Fruit fly (Drosophila melanogaster) whole organism, embryonic: Measurements from ENCODE around the gene CG7914.
A peak's percentile ranks its signal among the peaks of the same experiment; 100 is the strongest.

ENCODE experiments used
- CG10147 ChIP-seq: fragments of 200-800 bp; sonication (Bioruptor generic); optimal IDR thresholded peaks from 2 replicates; lab custom pipeline; 2019; ENCODE audit warnings: missing biosample characterization, mild to moderate bottlenecking, missing genetic modification characterization, moderate library complexity
- CG10543 ChIP-seq: fragments of 200-800 bp; sonication (Bioruptor generic); optimal IDR thresholded peaks from 3 replicates; lab custom pipeline; 2017; ENCODE audit warnings: missing biosample characterization, mild to moderate bottlenecking, missing genetic modification characterization, moderate library complexity
- CG11085 ChIP-seq: fragments of 200-800 bp; sonication (Bioruptor generic); IDR thresholded peaks from 2 replicates; pipeline ENCODE4 v1.3.6; 2022; ENCODE audit warnings: missing biosample characterization, missing genetic modification characterization
- CG14050 ChIP-seq: fragments of 200-800 bp; sonication (Bioruptor generic); IDR thresholded peaks from 3 replicates; pipeline ENCODE4 v1.3.6; 2022; ENCODE audit warnings: missing biosample characterization, missing genetic modification characterization
- CG15514 ChIP-seq: fragments of 200-800 bp; sonication (Bioruptor generic); optimal IDR thresholded peaks from 3 replicates; lab custom pipeline; 2017; ENCODE audit warnings: missing biosample characterization, missing genetic modification characterization, mild to moderate bottlenecking, moderate library complexity, missing genetic modification reagents
- CG1647 ChIP-seq: fragments of 200-800 bp; sonication (Bioruptor generic); optimal IDR thresholded peaks from 3 replicates; lab custom pipeline; 2016; ENCODE audit warnings: missing biosample characterization, missing genetic modification characterization
- CG18619 ChIP-seq: fragments of 200-800 bp; sonication (Bioruptor generic); optimal IDR thresholded peaks from 3 replicates; lab custom pipeline; 2017; ENCODE audit warnings: missing biosample characterization, mild to moderate bottlenecking, missing genetic modification characterization
- CG2120 ChIP-seq: fragments of 200-800 bp; sonication (Bioruptor generic); optimal IDR thresholded peaks from 3 replicates; lab custom pipeline; 2016; ENCODE audit warnings: missing biosample characterization, missing genetic modification characterization
- CG2199 ChIP-seq: fragments of 200-800 bp; sonication (Bioruptor generic); IDR thresholded peaks from 3 replicates; pipeline ENCODE4 v1.3.6; 2022; ENCODE audit warnings: missing biosample characterization, missing genetic modification characterization
- CG34376 ChIP-seq: fragments of 200-800 bp; sonication (Bioruptor generic); optimal IDR thresholded peaks from 2 replicates; lab custom pipeline; 2018; ENCODE audit warnings: missing biosample characterization, mild to moderate bottlenecking, missing genetic modification characterization
- CG4854 ChIP-seq: fragments of 200-800 bp; sonication (Bioruptor generic); optimal IDR thresholded peaks from 2 replicates; lab custom pipeline; 2016; ENCODE audit warnings: missing biosample characterization, missing genetic modification characterization, inconsistent platforms
- CG5953 ChIP-seq: fragments of 200-800 bp; sonication (Bioruptor generic); IDR thresholded peaks from 2 replicates; pipeline ENCODE4 v1.3.6; 2022; ENCODE audit warnings: missing biosample characterization, missing genetic modification characterization
- CG6175 ChIP-seq: fragments of 200-800 bp; sonication (Bioruptor generic); IDR thresholded peaks from 3 replicates; pipeline ENCODE4 v1.3.6; 2022; ENCODE audit warnings: missing biosample characterization, missing genetic modification characterization
- CG6813 ChIP-seq: fragments of 200-800 bp; sonication (Bioruptor generic); optimal IDR thresholded peaks from 2 replicates; lab custom pipeline; 2017; ENCODE audit warnings: missing biosample characterization, missing genetic modification characterization, mild to moderate bottlenecking, moderate library complexity, missing genetic modification reagents
- CG7928 ChIP-seq: fragments of 200-800 bp; sonication (Bioruptor generic); optimal IDR thresholded peaks from 2 replicates; lab custom pipeline; 2017; ENCODE audit warnings: missing biosample characterization, mild to moderate bottlenecking, missing genetic modification characterization
- CG9437 ChIP-seq: fragments of 200-800 bp; sonication (Bioruptor generic); optimal IDR thresholded peaks from 2 replicates; lab custom pipeline; 2018; ENCODE audit warnings: missing biosample characterization, mild to moderate bottlenecking, missing genetic modification characterization
- CG9727 ChIP-seq: fragments of 200-800 bp; sonication (Bioruptor generic); optimal IDR thresholded peaks from 3 replicates; lab custom pipeline; 2017; ENCODE audit warnings: missing biosample characterization, mild to moderate bottlenecking, missing genetic modification characterization
- CkIIα-i1 ChIP-seq: fragments of 200-800 bp; sonication (Bioruptor generic); IDR thresholded peaks from 2 replicates; pipeline ENCODE4 v1.3.6; 2022; ENCODE audit warnings: missing biosample characterization, missing genetic modification characterization
- Dad ChIP-seq: fragments of 200-800 bp; sonication (Bioruptor generic); optimal IDR thresholded peaks from 3 replicates; lab custom pipeline; 2016; ENCODE audit warnings: missing biosample characterization, missing genetic modification characterization
- Dip2 ChIP-seq: fragments of 200-800 bp; sonication (Bioruptor generic); IDR thresholded peaks from 2 replicates; pipeline ENCODE4 v1.3.6; 2022; ENCODE audit warnings: missing biosample characterization, missing genetic modification characterization
- ERR ChIP-seq: fragments of 200-800 bp; sonication (Bioruptor generic); optimal IDR thresholded peaks from 2 replicates; lab custom pipeline; 2016; ENCODE audit warnings: missing biosample characterization, missing genetic modification characterization
- Fer1 ChIP-seq: fragments of 200-800 bp; sonication (Bioruptor generic); optimal IDR thresholded peaks from 2 replicates; lab custom pipeline; 2017; ENCODE audit warnings: missing biosample characterization, mild to moderate bottlenecking, missing genetic modification characterization
- GATAe ChIP-seq: fragments of 200-800 bp; sonication (Bioruptor generic); conservative IDR thresholded peaks from 2 replicates; pipeline ENCODE4 v1.3.6; 2022; ENCODE audit warnings: missing biosample characterization, missing genetic modification characterization
- Gug ChIP-seq: fragments of 200-800 bp; sonication (Bioruptor generic); IDR thresholded peaks from 4 replicates; pipeline ENCODE4 v1.3.6; 2022; ENCODE audit warnings: missing biosample characterization, missing genetic modification characterization
- HLH4C ChIP-seq: fragments of 200-800 bp; sonication (Bioruptor generic); IDR thresholded peaks from 3 replicates; pipeline ENCODE4 v1.3.6; 2022; ENCODE audit warnings: missing biosample characterization, missing genetic modification characterization; ENCODE audit not compliant: partially characterized antibody
- Hand ChIP-seq: fragments of 200-800 bp; sonication (Bioruptor generic); optimal IDR thresholded peaks from 2 replicates; lab custom pipeline; 2017; ENCODE audit warnings: mild to moderate bottlenecking, missing biosample characterization, missing genetic modification reagents, missing genetic modification characterization
- HmgD ChIP-seq: fragments of 200-800 bp; sonication (Bioruptor generic); optimal IDR thresholded peaks from 3 replicates; lab custom pipeline; 2016; ENCODE audit warnings: missing biosample characterization, missing genetic modification characterization
- HmgZ ChIP-seq: fragments of 200-800 bp; sonication (Bioruptor generic); optimal IDR thresholded peaks from 2 replicates; lab custom pipeline; 2018; ENCODE audit warnings: missing biosample characterization, mild to moderate bottlenecking, missing genetic modification characterization
- NC2β ChIP-seq: fragments of 200-800 bp; sonication (Bioruptor generic); optimal IDR thresholded peaks from 2 replicates; lab custom pipeline; 2016; ENCODE audit warnings: missing biosample characterization, missing genetic modification characterization
- Neu2 ChIP-seq: fragments of 200-800 bp; sonication (Bioruptor generic); optimal IDR thresholded peaks from 3 replicates; lab custom pipeline; 2016; ENCODE audit warnings: missing biosample characterization, missing genetic modification characterization, borderline replicate concordance
- Optix ChIP-seq: fragments of 200-800 bp; sonication (Bioruptor generic); IDR thresholded peaks from 3 replicates; pipeline ENCODE4 v1.3.6; 2022; ENCODE audit warnings: missing biosample characterization, missing genetic modification characterization
- Ravus ChIP-seq: fragments of 200-800 bp; sonication (Bioruptor generic); IDR thresholded peaks from 2 replicates; pipeline ENCODE4 v1.3.6; 2022; ENCODE audit warnings: missing biosample characterization, missing genetic modification characterization
- Rfx ChIP-seq: fragments of 200-800 bp; sonication (Bioruptor generic); IDR thresholded peaks from 2 replicates; pipeline ENCODE4 v1.3.6; 2022; ENCODE audit warnings: missing biosample characterization, missing genetic modification characterization
- Xrp1 ChIP-seq: fragments of 200-800 bp; sonication (Bioruptor generic); IDR thresholded peaks from 2 replicates; pipeline ENCODE4 v1.3.6; 2022; ENCODE audit warnings: missing biosample characterization, missing genetic modification characterization
- YL-1 ChIP-seq: fragments of 200-800 bp; sonication (Bioruptor generic); optimal IDR thresholded peaks from 3 replicates; lab custom pipeline; 2017; ENCODE audit warnings: missing biosample characterization, mild to moderate bottlenecking, missing genetic modification characterization
- dimm ChIP-seq: fragments of 200-800 bp; sonication (Bioruptor generic); IDR thresholded peaks from 2 replicates; pipeline ENCODE4 v1.3.6; 2022; ENCODE audit warnings: missing biosample characterization, missing genetic modification characterization
- emc ChIP-seq: fragments of 200-800 bp; sonication (Bioruptor generic); optimal IDR thresholded peaks from 2 replicates; lab custom pipeline; 2016; ENCODE audit warnings: missing biosample characterization, missing genetic modification characterization
- ems ChIP-seq: fragments of 200-800 bp; sonication (Bioruptor generic); optimal IDR thresholded peaks from 3 replicates; lab custom pipeline; 2016; ENCODE audit warnings: missing biosample characterization, missing genetic modification characterization
- hb ChIP-seq: fragments of 200-800 bp; sonication (Bioruptor generic); IDR thresholded peaks from 3 replicates; pipeline ENCODE4 v1.3.6; 2022; ENCODE audit warnings: missing biosample characterization, missing genetic modification characterization; ENCODE audit not compliant: partially characterized antibody
- insv ChIP-seq, 2 experiments: fragments of 200-800 bp; sonication (Bioruptor generic); optimal IDR thresholded peaks; 3 replicates each; lab custom pipeline; 2016 to 2018; ENCODE audit warnings: missing biosample characterization in 2 of 2, missing genetic modification characterization in 2 of 2
- lbe ChIP-seq: fragments of 200-800 bp; sonication (Bioruptor generic); optimal IDR thresholded peaks from 2 replicates; lab custom pipeline; 2016; ENCODE audit warnings: missing biosample characterization, mild to moderate bottlenecking, missing genetic modification characterization
- mam ChIP-seq: fragments of 200-800 bp; sonication (Bioruptor generic); optimal IDR thresholded peaks from 3 replicates; lab custom pipeline; 2016; ENCODE audit warnings: missing biosample characterization, missing genetic modification characterization
- mirr ChIP-seq: fragments of 200-800 bp; sonication (Bioruptor generic); optimal IDR thresholded peaks from 3 replicates; lab custom pipeline; 2018; ENCODE audit warnings: missing biosample characterization, mild to moderate bottlenecking, missing genetic modification characterization
- odd ChIP-seq: fragments of 200-800 bp; sonication (Bioruptor generic); optimal IDR thresholded peaks from 2 replicates; lab custom pipeline; 2017; ENCODE audit warnings: missing biosample characterization, mild to moderate bottlenecking, missing genetic modification characterization
- sim ChIP-seq: fragments of 200-800 bp; sonication (Bioruptor generic); IDR thresholded peaks from 2 replicates; pipeline ENCODE4 v1.3.6; 2022; ENCODE audit warnings: missing biosample characterization, missing genetic modification characterization
- sna ChIP-seq: fragments of 200-800 bp; sonication (Bioruptor generic); IDR thresholded peaks from 2 replicates; pipeline ENCODE4 v1.3.6; 2022; ENCODE audit warnings: missing biosample characterization, missing genetic modification characterization; ENCODE audit not compliant: partially characterized antibody
- stwl ChIP-seq: fragments of 200-800 bp; sonication (Bioruptor generic); optimal IDR thresholded peaks from 3 replicates; lab custom pipeline; 2018; ENCODE audit warnings: missing biosample characterization, mild to moderate bottlenecking, missing genetic modification characterization, moderate library complexity
- sug ChIP-seq: fragments of 200-800 bp; optimal IDR thresholded peaks from 2 replicates; lab custom pipeline; 2019; ENCODE audit warnings: missing biosample characterization, mild to moderate bottlenecking, missing genetic modification characterization, moderate library complexity
- tll ChIP-seq, 2 experiments: fragments of 200-800 bp in 1 of 2; fragments of >200 bp in 1 of 2; sonication (Bioruptor generic) in 1 of 2; optimal IDR thresholded peaks; 2 replicates each; lab custom pipeline; 2017 to 2019; ENCODE audit warnings: missing biosample characterization in 2 of 2, missing genetic modification characterization in 2 of 2, mild to moderate bottlenecking in 1 of 2, moderate library complexity in 1 of 2
- tup ChIP-seq: fragments of 200-800 bp; sonication (Bioruptor generic); optimal IDR thresholded peaks from 2 replicates; lab custom pipeline; 2016; ENCODE audit warnings: missing biosample characterization, mild to moderate bottlenecking, missing genetic modification characterization, moderate library complexity
- zf30C ChIP-seq: fragments of 200-800 bp; sonication (Bioruptor generic); optimal IDR thresholded peaks from 3 replicates; lab custom pipeline; 2018; ENCODE audit warnings: missing biosample characterization, mild to moderate bottlenecking, missing genetic modification characterization

The CG7914 gene

DNA sequence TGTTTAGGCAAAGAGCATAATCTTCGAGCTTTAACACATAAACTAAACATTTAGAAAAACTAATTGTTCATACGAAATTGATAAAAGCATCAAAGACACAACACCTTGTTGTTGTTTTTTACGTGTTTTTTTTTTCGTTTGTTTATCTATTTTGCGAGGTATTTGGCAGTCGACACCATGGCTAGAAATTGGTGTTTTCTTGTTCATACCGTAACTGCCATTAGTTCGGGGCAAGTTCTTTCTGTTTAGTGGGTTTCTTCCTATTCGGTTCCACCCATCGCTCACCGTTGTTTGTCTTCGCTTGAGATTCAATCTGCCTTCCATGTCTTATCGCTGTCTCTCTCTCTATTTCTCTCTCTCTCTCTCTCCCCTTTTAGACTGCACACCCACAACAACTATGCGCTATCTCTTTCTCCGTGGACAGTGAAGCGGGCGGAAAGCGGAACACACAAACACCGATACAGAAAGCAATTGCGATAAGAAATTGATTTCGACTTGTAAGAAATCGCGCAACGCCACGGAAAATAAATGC is 46.8 kb downstream of the CG7914 start (continued):
- TF ChIP-seq Neu2 (GFP tag; lab: Kevin White, UChicago) (no peak), NC2β (no peak), HmgD (GFP tag; lab: Kevin White, UChicago) (no peak), CG14050 (GFP tag; lab: Robert Waterston, UW) (no peak), Xrp1 (peak; percentile 52; the same call in 1 of the 2 replicates), Ravus (GFP tag; lab: Robert Waterston, UW) (no peak), mirr (GFP tag; lab: Kevin White, UChicago) (peak; percentile 61), HmgZ (peak; percentile 8), zf30C (GFP tag; lab: Kevin White, UChicago) (no peak), CG1647 (GFP tag; lab: Kevin White, UChicago) (no peak), CG4854 (no peak), CG2120 (GFP tag; lab: Kevin White, UChicago) (peak; percentile 47), hb (GFP tag; lab: Robert Waterston, UW) (no peak), CkIIα-i1 (no peak), odd (GFP tag; lab: Kevin White, UChicago) (no peak), sna (GFP tag; lab: Robert Waterston, UW) (no peak), CG10543 (GFP tag; lab: Kevin White, UChicago) (no peak), CG10147 (GFP tag; lab: Kevin White, UChicago) (no peak), CG9727 (peak; percentile 27), Optix (GFP tag; lab: Robert Waterston, UW) (0 out of 3 replicates have a peak, but pooled peaks have one; percentile 34), CG18619 (GFP tag; lab: Kevin White, UChicago) (no peak), Fer1 (GFP tag; lab: Kevin White, UChicago) (no peak), Dip2 (GFP tag; lab: Robert Waterston, UW) (no peak), CG2199 (GFP tag; lab: Robert Waterston, UW) (no peak), sug (tag; lab: Kevin White, UChicago) (peak; percentile 30), Gug (GFP tag; lab: Robert Waterston, UW) (no peak), mam (GFP tag; lab: Kevin White, UChicago) (peak; percentile 41), CG5953 (GFP tag; lab: Robert Waterston, UW) (no peak), CG9437 (GFP tag; lab: Kevin White, UChicago) (no peak), CG6175 (peak; percentile 39; the same call in 1 of the 3 replicates), Hand (no peak), tll (GFP tag; optimal IDR thresholded peaks at IDR 0.05; lab: Kevin White, UChicago) (no peak), Dad (GFP tag; lab: Kevin White, UChicago) (peak; percentile 53), sim (GFP tag; lab: Robert Waterston, UW) (no peak), lbe (GFP tag; lab: Kevin White, UChicago) (no peak), CG15514 (no peak), HLH4C (no peak), Rfx (GFP tag; lab: Robert Waterston, UW) (no peak), ERR (GFP tag; lab: Kevin White, UChicago) (no peak), dimm (no peak), emc (GFP tag; lab: Kevin White, UChicago) (no peak), stwl (tag; lab: Kevin White, UChicago) (no peak), CG7928 (GFP tag; lab: Kevin White, UChicago) (no peak), YL-1 (GFP tag; lab: Kevin White, UChicago) (no peak), insv (GFP tag; optimal IDR thresholded peaks at IDR 0.05; lab: Kevin White, UChicago) (no peak), CG11085 (GFP tag; lab: Robert Waterston, UW) (no peak), tup (GFP tag; lab: Kevin White, UChicago) (no peak), CG34376 (no peak), CG6813 (GFP tag; lab: Kevin White, UChicago) (no peak), ems (GFP tag; lab: Kevin White, UChicago) (no peak), GATAe (GFP tag; lab: Robert Waterston, UW) (peak; percentile 89)
